Worm (Caenorhabditis elegans) whole organism, L3 larva: Measurements from ENCODE around the gene ppm-2.

Experiments used
- ceh-82 ChIP-seq: fragments of 150-350 bp; optimal IDR thresholded peaks from 2 replicates; lab custom pipeline; 2014; ENCODE audit warnings: missing biosample characterization, missing genetic modification characterization
- jun-1 ChIP-seq: fragments of 150-350 bp; optimal IDR thresholded peaks from 2 replicates; lab custom pipeline; 2014; ENCODE audit warnings: missing biosample characterization, missing genetic modification reagents, missing genetic modification characterization
- nhr-25 ChIP-seq: sonication (generic microtip); optimal IDR thresholded peaks from 2 replicates; lab custom pipeline; 2017; ENCODE audit warnings: missing biosample characterization, missing genetic modification characterization

- no peak for TF ChIP-seq nhr-25 (tag; lab: Kevin White, UChicago)
- no peak for TF ChIP-seq ceh-82 (tag; lab: Kevin White, UChicago)
- no peak for TF ChIP-seq jun-1 (tag; lab: Kevin White, UChicago)
These were observed 21.2 kb downstream of the ppm-2 start, which contains the start of gene T23F11.11 for ce11 chrIII:4671491-4671890.
